Worm (Caenorhabditis elegans) whole organism, L2 larva: ENCODE measurements around the gene hdl-1.
A peak's percentile ranks its signal among the peaks of the same experiment; 100 is the strongest.

ENCODE experiments used
- C34F6.9 ChIP-seq: fragments of 150-350 bp; optimal IDR thresholded peaks from 2 replicates; lab custom pipeline; 2014; ENCODE audit warnings: missing biosample characterization, missing genetic modification characterization
- F13H6.1 ChIP-seq: sonication (generic microtip); optimal IDR thresholded peaks from 2 replicates; lab custom pipeline; 2016; ENCODE audit warnings: missing genetic modification characterization, missing compliant biosample characterization
- ZK546.5 ChIP-seq: sonication (generic microtip); optimal IDR thresholded peaks from 2 replicates; lab custom pipeline; 2017; ENCODE audit warnings: missing biosample characterization, missing genetic modification characterization
- ama-1 ChIP-seq: fragments of 150-350 bp; optimal IDR thresholded peaks from 2 replicates; lab custom pipeline; 2018; ENCODE audit warnings: inconsistent platforms
- blmp-1 ChIP-seq: sonication (generic microtip); optimal IDR thresholded peaks from 2 replicates; lab custom pipeline; 2017; ENCODE audit warnings: missing genetic modification characterization, mild to moderate bottlenecking, missing compliant biosample characterization, antibody characterized with exemption, moderate library complexity; ENCODE audit not compliant: insufficient read depth
- ceh-16 ChIP-seq: fragments of 150-350 bp; optimal IDR thresholded peaks from 2 replicates; lab custom pipeline; 2014; ENCODE audit warnings: missing biosample characterization, missing genetic modification characterization
- ceh-82 ChIP-seq: fragments of 150-350 bp; optimal IDR thresholded peaks from 2 replicates; lab custom pipeline; 2014; ENCODE audit warnings: missing biosample characterization, missing genetic modification characterization
- crh-2 ChIP-seq: sonication (generic microtip); optimal IDR thresholded peaks from 2 replicates; lab custom pipeline; 2017; ENCODE audit warnings: missing biosample characterization, missing genetic modification characterization
- egl-27 ChIP-seq: sonication (generic microtip); optimal IDR thresholded peaks from 3 replicates; lab custom pipeline; 2017; ENCODE audit warnings: missing biosample characterization, missing genetic modification reagents, missing genetic modification characterization
- elt-1 ChIP-seq: fragments of 150-350 bp; optimal IDR thresholded peaks from 2 replicates; lab custom pipeline; 2014; ENCODE audit warnings: missing biosample characterization, missing genetic modification characterization
- fos-1 ChIP-seq: fragments of 150-350 bp; optimal IDR thresholded peaks from 2 replicates; lab custom pipeline; 2014; ENCODE audit warnings: missing biosample characterization, missing genetic modification characterization
- lin-13 ChIP-seq: fragments of 150-350 bp; optimal IDR thresholded peaks from 2 replicates; lab custom pipeline; 2014; ENCODE audit warnings: missing biosample characterization, missing genetic modification reagents, missing genetic modification characterization
- lsy-2 ChIP-seq, 2 experiments: fragments of 150-350 bp in 1 of 2; sonication (generic microtip) in 1 of 2; optimal IDR thresholded peaks; 2 replicates each; lab custom pipeline; 2014 to 2017; ENCODE audit warnings: missing biosample characterization in 2 of 2, missing genetic modification characterization in 2 of 2
- mbf-1 ChIP-seq: sonication (generic microtip); optimal IDR thresholded peaks from 2 replicates; lab custom pipeline; 2017; ENCODE audit warnings: missing biosample characterization, missing genetic modification characterization
- nhr-10 ChIP-seq: sonication (generic microtip); optimal IDR thresholded peaks from 2 replicates; lab custom pipeline; 2017; ENCODE audit warnings: missing biosample characterization, missing genetic modification characterization
- nhr-12 ChIP-seq: fragments of 150-350 bp; optimal IDR thresholded peaks from 2 replicates; lab custom pipeline; 2014; ENCODE audit warnings: missing biosample characterization, missing genetic modification characterization
- nhr-21 ChIP-seq: fragments of 150-350 bp; optimal IDR thresholded peaks from 2 replicates; lab custom pipeline; 2014; ENCODE audit warnings: missing biosample characterization, missing genetic modification characterization
- nhr-23 ChIP-seq: fragments of 150-350 bp; optimal IDR thresholded peaks from 2 replicates; lab custom pipeline; 2014; ENCODE audit warnings: missing biosample characterization, missing genetic modification reagents, missing genetic modification characterization
- nhr-237 ChIP-seq: fragments of 150-350 bp; optimal IDR thresholded peaks from 2 replicates; lab custom pipeline; 2014; ENCODE audit warnings: missing biosample characterization, missing genetic modification characterization
- nhr-25 ChIP-seq: fragments of 150-350 bp; sonication (generic microtip); optimal IDR thresholded peaks from 3 replicates; lab custom pipeline; 2014; ENCODE audit warnings: missing biosample characterization, missing genetic modification characterization
- nhr-6 ChIP-seq: fragments of 150-350 bp; optimal IDR thresholded peaks from 2 replicates; lab custom pipeline; 2014; ENCODE audit warnings: missing biosample characterization, missing genetic modification characterization
- nhr-77 ChIP-seq: fragments of 150-350 bp; optimal IDR thresholded peaks from 2 replicates; lab custom pipeline; 2014; ENCODE audit warnings: missing biosample characterization, missing genetic modification characterization
- peb-1 ChIP-seq: fragments of 150-350 bp; optimal IDR thresholded peaks from 2 replicates; lab custom pipeline; 2014; ENCODE audit warnings: missing biosample characterization, missing genetic modification characterization
- sem-4 ChIP-seq: fragments of 150-350 bp; optimal IDR thresholded peaks from 2 replicates; lab custom pipeline; 2014; ENCODE audit warnings: missing biosample characterization, missing genetic modification reagents, missing genetic modification characterization
- skn-1 ChIP-seq: sonication (generic microtip); optimal IDR thresholded peaks from 2 replicates; lab custom pipeline; 2017; ENCODE audit warnings: missing biosample characterization, missing genetic modification characterization
- sma-3 ChIP-seq: sonication (generic microtip); optimal IDR thresholded peaks from 2 replicates; lab custom pipeline; 2016; ENCODE audit warnings: missing genetic modification reagents, missing genetic modification characterization, missing compliant biosample characterization
- sma-9 ChIP-seq, 2 experiments: fragments of 150-350 bp in 1 of 2; sonication (generic microtip) in 1 of 2; optimal IDR thresholded peaks; 2 replicates each; lab custom pipeline; 2014 to 2016; ENCODE audit warnings: missing genetic modification characterization in 2 of 2, mild to moderate bottlenecking in 1 of 2, missing biosample characterization in 1 of 2, missing compliant biosample characterization in 1 of 2, missing genetic modification reagents in 1 of 2, moderate library complexity in 1 of 2
- snpc-4 ChIP-seq: fragments of 150-350 bp; optimal IDR thresholded peaks from 2 replicates; lab custom pipeline; 2014; ENCODE audit warnings: missing biosample characterization, missing genetic modification characterization
- unc-39 ChIP-seq: fragments of 150-350 bp; optimal IDR thresholded peaks from 2 replicates; lab custom pipeline; 2014; ENCODE audit warnings: missing biosample characterization, missing genetic modification characterization
- unc-62 ChIP-seq: fragments of 150-350 bp; optimal IDR thresholded peaks from 2 replicates; lab custom pipeline; 2014; ENCODE audit warnings: missing biosample characterization, missing genetic modification reagents, missing genetic modification characterization
- zag-1 ChIP-seq: fragments of 150-350 bp; optimal IDR thresholded peaks from 2 replicates; lab custom pipeline; 2014; ENCODE audit warnings: missing biosample characterization, missing genetic modification characterization
- ztf-11 ChIP-seq: sonication (generic microtip); optimal IDR thresholded peaks from 2 replicates; lab custom pipeline; 2017; ENCODE audit warnings: missing biosample characterization, missing genetic modification characterization

Gene hdl-1

ce11 chrIV:11900399-11900798, 49.2 kb downstream of the hdl-1 start:
- TF ChIP-seq unc-62 (GFP tag; lab: Kevin White, UChicago) (no peak), lsy-2 (tag; optimal IDR thresholded peaks at IDR 0.05; lab: Kevin White, UChicago) (no peak), lin-13 (GFP tag; lab: Kevin White, UChicago) (no peak), elt-1 (peak; percentile 90), F13H6.1 (no peak), ama-1 (lab: Kevin White, UChicago) (no peak), sma-9 (GFP tag; optimal IDR thresholded peaks at IDR 0.05; lab: Kevin White, UChicago) (peak; percentile 70), sma-9 (tag; optimal IDR thresholded peaks at IDR 0.05; lab: Kevin White, UChicago) (no peak)

- TF ChIP-seq fos-1 (tag; lab: Kevin White, UChicago): peak; percentile 21
- TF ChIP-seq sma-3 (GFP tag; lab: Kevin White, UChicago): peak; percentile 71
- TF ChIP-seq egl-27: peak; percentile 31
- TF ChIP-seq nhr-10 (tag; lab: Kevin White, UChicago): no peak
- peak; percentile 38 for TF ChIP-seq nhr-25 (tag; lab: Kevin White, UChicago)
- TF ChIP-seq blmp-1 (tag; lab: Kevin White, UChicago): peak; percentile 20
- TF ChIP-seq unc-62 (GFP tag; lab: Kevin White, UChicago): no peak
- TF ChIP-seq nhr-21: peak; percentile 69
- TF ChIP-seq ztf-11 (tag; lab: Kevin White, UChicago): no peak
- TF ChIP-seq sem-4 (tag; lab: Kevin White, UChicago): peak; percentile 36
- TF ChIP-seq sma-9 (GFP tag; optimal IDR thresholded peaks at IDR 0.05; lab: Kevin White, UChicago): peak; percentile 76
- no peak for TF ChIP-seq sma-9 (tag; optimal IDR thresholded peaks at IDR 0.05; lab: Kevin White, UChicago)
- no peak for TF ChIP-seq skn-1 (tag; lab: Kevin White, UChicago)
- TF ChIP-seq lsy-2 (tag; optimal IDR thresholded peaks at IDR 0.05; lab: Kevin White, UChicago): peak in 1 of 2 experiments; percentile 21
- no peak for TF ChIP-seq unc-39
Observed at ce11 chrIV:11899358-11899757, 50.3 kb downstream of the hdl-1 start, which contains the start of gene nhr-43. nhr-43 (plus strand) TSS chrIV:11899590.

ce11 chrIV:11897710-11898109, 51.9 kb downstream of the hdl-1 start:
- TF ChIP-seq blmp-1 (tag; lab: Kevin White, UChicago) (peak; percentile 16), peb-1 (tag; lab: Kevin White, UChicago) (no peak), ceh-16 (no peak), fos-1 (tag; lab: Kevin White, UChicago) (peak; percentile 72), ama-1 (lab: Kevin White, UChicago) (no peak), lsy-2 (tag; optimal IDR thresholded peaks at IDR 0.05; lab: Kevin White, UChicago) (peak in 1 of 2 experiments; percentile 58), sma-9 (GFP tag; optimal IDR thresholded peaks at IDR 0.05; lab: Kevin White, UChicago) (peak; percentile 79), sma-9 (tag; optimal IDR thresholded peaks at IDR 0.05; lab: Kevin White, UChicago) (no peak), nhr-6 (no peak), sem-4 (tag; lab: Kevin White, UChicago) (no peak), unc-39 (no peak), nhr-25 (tag; lab: Kevin White, UChicago) (peak; percentile 73), nhr-12 (no peak), mbf-1 (tag; lab: Kevin White, UChicago) (no peak), snpc-4 (tag; lab: Kevin White, UChicago) (no peak), crh-2 (tag; lab: Kevin White, UChicago) (no peak), ZK546.5 (tag; lab: Kevin White, UChicago) (no peak), nhr-237 (tag; lab: Kevin White, UChicago) (no peak), nhr-23 (tag; lab: Kevin White, UChicago) (no peak), nhr-21 (peak; percentile 84), zag-1 (tag; lab: Kevin White, UChicago) (no peak), C34F6.9 (tag; lab: Kevin White, UChicago) (no peak), ceh-82 (tag; lab: Kevin White, UChicago) (no peak), sma-3 (GFP tag; lab: Kevin White, UChicago) (no peak), F13H6.1 (no peak), nhr-77 (tag; lab: Kevin White, UChicago) (no peak)
